Worm (Caenorhabditis elegans) whole organism, midembryonic: ENCODE results near the gene C01G6.2.
A peak's percentile ranks its signal among the peaks of the same experiment; 100 is the strongest.

Source experiments
- T22C8.4 ChIP-seq: fragments of 200-800 bp; sonication (Bioruptor generic); IDR thresholded peaks from 2 replicates; pipeline ENCODE4 v1.3.6; 2022; ENCODE audit warnings: missing genetic modification characterization, missing compliant biosample characterization
- cog-1 ChIP-seq: sonication (generic microtip); optimal IDR thresholded peaks from 2 replicates; lab custom pipeline; 2016; ENCODE audit warnings: missing genetic modification characterization, missing compliant biosample characterization
- flt-1 ChIP-seq: fragments of 200-800 bp; sonication (Bioruptor generic); IDR thresholded peaks from 2 replicates; pipeline ENCODE4 v1.3.6; 2022; ENCODE audit warnings: missing genetic modification characterization, missing compliant biosample characterization
- klf-2 ChIP-seq: fragments of 200-800 bp; sonication (Bioruptor generic); conservative IDR thresholded peaks from 2 replicates; pipeline ENCODE4 v1.3.6; 2022; ENCODE audit warnings: missing genetic modification reagents, missing genetic modification characterization, missing compliant biosample characterization
- med-1 ChIP-seq: sonication (generic microtip); optimal IDR thresholded peaks from 2 replicates; lab custom pipeline; 2017; ENCODE audit warnings: missing genetic modification characterization, mild to moderate bottlenecking, missing compliant biosample characterization, antibody characterized with exemption, missing genetic modification reagents; ENCODE audit not compliant: insufficient read depth
- ref-1 ChIP-seq: fragments of 200-800 bp; sonication (Bioruptor generic); conservative IDR thresholded peaks from 2 replicates; pipeline ENCODE4 v1.3.6; 2022; ENCODE audit warnings: missing genetic modification reagents, missing genetic modification characterization, missing compliant biosample characterization
- tab-1 ChIP-seq: fragments of 200-800 bp; sonication (Bioruptor generic); IDR thresholded peaks from 2 replicates; pipeline ENCODE4 v1.3.6; 2022; ENCODE audit warnings: missing genetic modification characterization, missing compliant biosample characterization
- ztf-23 ChIP-seq: fragments of 200-800 bp; sonication (Bioruptor generic); IDR thresholded peaks from 2 replicates; pipeline ENCODE4 v1.3.6; 2022; ENCODE audit warnings: missing genetic modification reagents, missing genetic modification characterization, missing compliant biosample characterization
- ztf-29 ChIP-seq: fragments of 200-800 bp; sonication (Bioruptor generic); IDR thresholded peaks from 2 replicates; pipeline ENCODE4 v1.3.6; 2022; ENCODE audit warnings: missing genetic modification reagents, missing genetic modification characterization, missing compliant biosample characterization

The C01G6.2 gene

ce11 chrII:9281595-9281994 is 14.7 kb downstream of the C01G6.2 start:
- TF ChIP-seq tab-1 (no peak), med-1 (no peak), klf-2 (GFP tag; lab: Robert Waterston, UW) (no peak), flt-1 (no peak), ztf-29 (GFP tag; lab: Robert Waterston, UW) (no peak), ref-1 (no peak), cog-1 (tag; lab: Kevin White, UChicago) (no peak), ztf-23 (no peak), T22C8.4 (GFP tag; lab: Robert Waterston, UW) (no peak)

ce11 chrII:9282065-9282464 is 15.2 kb downstream of the C01G6.2 start:
- TF ChIP-seq T22C8.4 (GFP tag; lab: Robert Waterston, UW) (no peak), ztf-23 (no peak), flt-1 (no peak), tab-1 (no peak), ztf-29 (GFP tag; lab: Robert Waterston, UW) (no peak), klf-2 (GFP tag; lab: Robert Waterston, UW) (no peak), med-1 (no peak), cog-1 (tag; lab: Kevin White, UChicago) (no peak), ref-1 (no peak)

ce11 chrII:9282787-9283186 is 15.9 kb downstream of the C01G6.2 start:
- TF ChIP-seq ztf-23, result peak; percentile 58; the same call in 1 of the 2 replicates
- TF ChIP-seq med-1, result no peak
- peak; percentile 66; the same call in 1 of the 2 replicates for TF ChIP-seq flt-1
- TF ChIP-seq ztf-29 (GFP tag; lab: Robert Waterston, UW), result no peak
- TF ChIP-seq T22C8.4 (GFP tag; lab: Robert Waterston, UW), result peak; percentile 90
- TF ChIP-seq ref-1, result no peak
- no peak for TF ChIP-seq klf-2 (GFP tag; lab: Robert Waterston, UW)
- peak; percentile 79 for TF ChIP-seq cog-1 (tag; lab: Kevin White, UChicago)

- no peak for TF ChIP-seq T22C8.4 (GFP tag; lab: Robert Waterston, UW)
- TF ChIP-seq ztf-23, result no peak
- no peak for TF ChIP-seq med-1
- TF ChIP-seq ref-1, result no peak
- no peak for TF ChIP-seq flt-1
- no peak for TF ChIP-seq cog-1 (tag; lab: Kevin White, UChicago)
- TF ChIP-seq ztf-29 (GFP tag; lab: Robert Waterston, UW), result no peak
- TF ChIP-seq tab-1, result no peak
- no peak for TF ChIP-seq klf-2 (GFP tag; lab: Robert Waterston, UW)
Measured at ce11 chrII:9283668-9284357, 17.0 kb downstream of the C01G6.2 start.

ce11 chrII:9284358-9285170 is 17.7 kb downstream of the C01G6.2 start:
- TF ChIP-seq ztf-29 (GFP tag; lab: Robert Waterston, UW) (no peak), flt-1 (no peak), ztf-23 (no peak), med-1 (no peak), klf-2 (GFP tag; lab: Robert Waterston, UW) (no peak), ref-1 (no peak), tab-1 (no peak), T22C8.4 (GFP tag; lab: Robert Waterston, UW) (no peak), cog-1 (tag; lab: Kevin White, UChicago) (no peak)

- no peak for TF ChIP-seq ztf-23
- TF ChIP-seq flt-1, result peak; percentile 29; the same call in 1 of the 2 replicates
Measured at ce11 chrII:9285171-9286025, 18.5 kb downstream of the C01G6.2 start, which contains the start of gene mtrr-1. mtrr-1 (plus strand) TSS chrII:9285975.

- TF ChIP-seq ztf-29 (GFP tag; lab: Robert Waterston, UW) (no peak), cog-1 (tag; lab: Kevin White, UChicago) (no peak), klf-2 (GFP tag; lab: Robert Waterston, UW) (no peak), tab-1 (no peak), T22C8.4 (GFP tag; lab: Robert Waterston, UW) (no peak), med-1 (no peak), flt-1 (no peak), ztf-23 (no peak)
Measured at ce11 chrII:9289127-9289526, 22.3 kb downstream of the C01G6.2 start.

- no peak for TF ChIP-seq ztf-29 (GFP tag; lab: Robert Waterston, UW)
- TF ChIP-seq tab-1, result no peak
- no peak for TF ChIP-seq flt-1
- TF ChIP-seq ztf-23, result no peak
- TF ChIP-seq T22C8.4 (GFP tag; lab: Robert Waterston, UW), result no peak
- no peak for TF ChIP-seq klf-2 (GFP tag; lab: Robert Waterston, UW)
- no peak for TF ChIP-seq med-1
- no peak for TF ChIP-seq ref-1
- no peak for TF ChIP-seq cog-1 (tag; lab: Kevin White, UChicago)
Measured at ce11 chrII:9291632-9292031, 24.8 kb downstream of the C01G6.2 start, which contains the start of gene acs-7. acs-7 (plus strand) TSS chrII:9292017.

- TF ChIP-seq flt-1, result no peak
- TF ChIP-seq klf-2 (GFP tag; lab: Robert Waterston, UW), result no peak
- no peak for TF ChIP-seq T22C8.4 (GFP tag; lab: Robert Waterston, UW)
- TF ChIP-seq ref-1, result no peak
- TF ChIP-seq ztf-29 (GFP tag; lab: Robert Waterston, UW), result no peak
- no peak for TF ChIP-seq cog-1 (tag; lab: Kevin White, UChicago)
- no peak for TF ChIP-seq med-1
- no peak for TF ChIP-seq tab-1
- TF ChIP-seq ztf-23, result no peak
Measured at ce11 chrII:9295678-9296077, 28.8 kb downstream of the C01G6.2 start, which contains the start of gene C01G6.9. C01G6.9 (minus strand) TSS chrII:9295818.
